Fruit fly (Drosophila melanogaster) whole organism, embryonic: ENCODE results near the gene eIF4E5.

Experiments
- B-H2 ChIP-seq: fragments of 200-800 bp; sonication (Bioruptor generic); optimal IDR thresholded peaks from 2 replicates; lab custom pipeline; 2018; ENCODE audit warnings: missing biosample characterization, mild to moderate bottlenecking, missing genetic modification characterization
- BEAF-32 ChIP-seq: fragments of 200-800 bp; sonication (Bioruptor generic); optimal IDR thresholded peaks from 3 replicates; lab custom pipeline; 2017; ENCODE audit warnings: missing biosample characterization, missing genetic modification characterization, mild to moderate bottlenecking, moderate library complexity, missing genetic modification reagents
- CG1024 ChIP-seq: fragments of 200-800 bp; sonication (Bioruptor generic); IDR thresholded peaks from 2 replicates; pipeline ENCODE4 v1.3.6; 2022; ENCODE audit warnings: missing biosample characterization, missing genetic modification characterization
- CG11085 ChIP-seq: fragments of 200-800 bp; sonication (Bioruptor generic); IDR thresholded peaks from 2 replicates; pipeline ENCODE4 v1.3.6; 2022; ENCODE audit warnings: missing biosample characterization, missing genetic modification characterization
- CG13123 ChIP-seq: fragments of 200-800 bp; sonication (Bioruptor generic); optimal IDR thresholded peaks from 2 replicates; lab custom pipeline; 2016; ENCODE audit warnings: missing biosample characterization, missing genetic modification characterization
- CG14667 ChIP-seq: fragments of 200-800 bp; sonication (Bioruptor generic); IDR thresholded peaks from 2 replicates; pipeline ENCODE4 v1.3.6; 2022; ENCODE audit warnings: missing biosample characterization, missing genetic modification characterization
- CG15011 ChIP-seq: fragments of 200-800 bp; sonication (Bioruptor generic); optimal IDR thresholded peaks from 3 replicates; lab custom pipeline; 2018; ENCODE audit warnings: missing biosample characterization, mild to moderate bottlenecking, missing genetic modification characterization
- CG1832 ChIP-seq: fragments of 200-800 bp; sonication (Bioruptor generic); optimal IDR thresholded peaks from 2 replicates; lab custom pipeline; 2017; ENCODE audit warnings: missing biosample characterization, mild to moderate bottlenecking, missing genetic modification characterization, inconsistent platforms
- CG18599 ChIP-seq: fragments of 200-800 bp; sonication (Bioruptor generic); optimal IDR thresholded peaks from 3 replicates; lab custom pipeline; 2017; ENCODE audit warnings: missing biosample characterization, missing genetic modification characterization, mild to moderate bottlenecking, moderate library complexity, missing genetic modification reagents
- CG18619 ChIP-seq: fragments of 200-800 bp; sonication (Bioruptor generic); optimal IDR thresholded peaks from 3 replicates; lab custom pipeline; 2017; ENCODE audit warnings: missing biosample characterization, mild to moderate bottlenecking, missing genetic modification characterization
- CG31365 ChIP-seq: fragments of 200-800 bp; sonication (Bioruptor generic); optimal IDR thresholded peaks from 2 replicates; lab custom pipeline; 2018; ENCODE audit warnings: missing biosample characterization, mild to moderate bottlenecking, missing genetic modification characterization
- CG4282 ChIP-seq: fragments of 200-800 bp; sonication (Bioruptor generic); optimal IDR thresholded peaks from 2 replicates; lab custom pipeline; 2016; ENCODE audit warnings: missing biosample characterization, missing genetic modification characterization
- CG6791 ChIP-seq: fragments of 200-800 bp; sonication (Bioruptor generic); IDR thresholded peaks from 3 replicates; pipeline ENCODE4 v1.3.6; 2022; ENCODE audit warnings: missing biosample characterization, missing genetic modification characterization; ENCODE audit not compliant: partially characterized antibody
- CG6854 ChIP-seq: fragments of 200-800 bp; sonication (Bioruptor generic); optimal IDR thresholded peaks from 3 replicates; lab custom pipeline; 2017; ENCODE audit warnings: missing biosample characterization, mild to moderate bottlenecking, missing genetic modification characterization
- CG7987 ChIP-seq: fragments of 200-800 bp; sonication (Bioruptor generic); optimal IDR thresholded peaks from 2 replicates; lab custom pipeline; 2018; ENCODE audit warnings: missing biosample characterization, mild to moderate bottlenecking, missing genetic modification characterization, moderate library complexity
- CG8089 ChIP-seq: fragments of 200-800 bp; sonication (Bioruptor generic); optimal IDR thresholded peaks from 3 replicates; lab custom pipeline; 2016; ENCODE audit warnings: missing biosample characterization, missing genetic modification characterization
- CG9797 ChIP-seq: fragments of 200-800 bp; sonication (Bioruptor generic); optimal IDR thresholded peaks from 3 replicates; lab custom pipeline; 2018; ENCODE audit warnings: missing biosample characterization, mild to moderate bottlenecking, missing genetic modification characterization
- Chrac-16 ChIP-seq: fragments of 200-800 bp; sonication (Bioruptor generic); optimal IDR thresholded peaks from 3 replicates; lab custom pipeline; 2016; ENCODE audit warnings: missing biosample characterization, missing genetic modification characterization
- Dbx ChIP-seq: fragments of 200-800 bp; sonication (Bioruptor generic); IDR thresholded peaks from 3 replicates; pipeline ENCODE4 v1.3.6; 2022; ENCODE audit warnings: missing biosample characterization, missing genetic modification characterization
- Dek ChIP-seq: fragments of 200-800 bp; sonication (Bioruptor generic); optimal IDR thresholded peaks from 3 replicates; lab custom pipeline; 2019; ENCODE audit warnings: missing biosample characterization, mild to moderate bottlenecking, missing genetic modification characterization, moderate library complexity
- Dfd ChIP-seq, 2 experiments: fragments of >200 bp; optimal IDR thresholded peaks; 2 replicates each; lab custom pipeline; 2017; ENCODE audit warnings: missing biosample characterization in 2 of 2, missing genetic modification characterization in 2 of 2
- Elba2 ChIP-seq: fragments of 200-800 bp; sonication (Bioruptor generic); optimal IDR thresholded peaks from 3 replicates; lab custom pipeline; 2016; ENCODE audit warnings: missing biosample characterization, missing genetic modification characterization
- Fer2 ChIP-seq: fragments of 200-800 bp; sonication (Bioruptor generic); optimal IDR thresholded peaks from 2 replicates; lab custom pipeline; 2018; ENCODE audit warnings: missing biosample characterization, mild to moderate bottlenecking, missing genetic modification characterization, moderate library complexity
- H15 ChIP-seq: fragments of 200-800 bp; sonication (Bioruptor generic); IDR thresholded peaks from 3 replicates; pipeline ENCODE4 v1.3.6; 2022; ENCODE audit warnings: missing biosample characterization, missing genetic modification characterization
- HHEX ChIP-seq: fragments of 200-800 bp; sonication (Bioruptor generic); optimal IDR thresholded peaks from 3 replicates; lab custom pipeline; 2017; ENCODE audit warnings: missing biosample characterization, mild to moderate bottlenecking, missing genetic modification characterization, missing genetic modification reagents
- HmgZ ChIP-seq: fragments of 200-800 bp; sonication (Bioruptor generic); optimal IDR thresholded peaks from 2 replicates; lab custom pipeline; 2018; ENCODE audit warnings: missing biosample characterization, mild to moderate bottlenecking, missing genetic modification characterization
- Hsf ChIP-seq: fragments of 200-800 bp; sonication (Bioruptor generic); optimal IDR thresholded peaks from 3 replicates; lab custom pipeline; 2016; ENCODE audit warnings: missing biosample characterization, missing genetic modification characterization
- Jarid2 ChIP-seq: fragments of 200-800 bp; sonication (Bioruptor generic); optimal IDR thresholded peaks from 3 replicates; lab custom pipeline; 2017; ENCODE audit warnings: mild to moderate bottlenecking, missing biosample characterization, missing genetic modification reagents, missing genetic modification characterization
- Max ChIP-seq: fragments of 200-800 bp; sonication (Bioruptor generic); optimal IDR thresholded peaks from 2 replicates; lab custom pipeline; 2016; ENCODE audit warnings: missing biosample characterization, mild to moderate bottlenecking, missing genetic modification characterization
- Mes4 ChIP-seq: fragments of 200-800 bp; sonication (Bioruptor generic); optimal IDR thresholded peaks from 2 replicates; lab custom pipeline; 2016; ENCODE audit warnings: missing biosample characterization, missing genetic modification characterization
- Myb ChIP-seq: fragments of 200-800 bp; sonication (Bioruptor generic); optimal IDR thresholded peaks from 2 replicates; lab custom pipeline; 2016; ENCODE audit warnings: missing biosample characterization, missing genetic modification characterization
- NfI ChIP-seq: fragments of 200-800 bp; sonication (Bioruptor generic); optimal IDR thresholded peaks from 3 replicates; lab custom pipeline; 2018; ENCODE audit warnings: missing biosample characterization, mild to moderate bottlenecking, missing genetic modification characterization, moderate library complexity
- Opbp ChIP-seq: fragments of 200-800 bp; sonication (Bioruptor generic); IDR thresholded peaks from 3 replicates; pipeline ENCODE4 v1.3.6; 2022; ENCODE audit warnings: missing biosample characterization, missing genetic modification characterization; ENCODE audit not compliant: partially characterized antibody
- Ptx1 ChIP-seq: fragments of 200-800 bp; sonication (Bioruptor generic); IDR thresholded peaks from 2 replicates; pipeline ENCODE4 v1.3.6; 2022; ENCODE audit warnings: missing biosample characterization, missing genetic modification characterization
- Rfx ChIP-seq: fragments of 200-800 bp; sonication (Bioruptor generic); IDR thresholded peaks from 2 replicates; pipeline ENCODE4 v1.3.6; 2022; ENCODE audit warnings: missing biosample characterization, missing genetic modification characterization
- Side ChIP-seq: fragments of 200-800 bp; sonication (Bioruptor generic); optimal IDR thresholded peaks from 2 replicates; lab custom pipeline; 2016; ENCODE audit warnings: missing biosample characterization, missing genetic modification characterization
- en ChIP-seq: fragments of 200-800 bp; sonication (Bioruptor generic); optimal IDR thresholded peaks from 2 replicates; lab custom pipeline; 2016; ENCODE audit warnings: missing biosample characterization, missing genetic modification characterization
- fd96Cb ChIP-seq: fragments of 200-800 bp; sonication (Bioruptor generic); optimal IDR thresholded peaks from 2 replicates; lab custom pipeline; 2018; ENCODE audit warnings: missing biosample characterization, mild to moderate bottlenecking, missing genetic modification characterization, moderate library complexity
- gfzf ChIP-seq: fragments of 200-800 bp; sonication (Bioruptor generic); optimal IDR thresholded peaks from 2 replicates; lab custom pipeline; 2016; ENCODE audit warnings: missing biosample characterization, mild to moderate bottlenecking, missing genetic modification characterization, moderate library complexity
- jing ChIP-seq: fragments of 200-800 bp; sonication (Bioruptor generic); optimal IDR thresholded peaks from 2 replicates; lab custom pipeline; 2018; ENCODE audit warnings: missing biosample characterization, mild to moderate bottlenecking, missing genetic modification characterization
- kah ChIP-seq: fragments of 200-800 bp; sonication (Bioruptor generic); optimal IDR thresholded peaks from 2 replicates; lab custom pipeline; 2018; ENCODE audit warnings: missing biosample characterization, mild to moderate bottlenecking, missing genetic modification characterization
- lola ChIP-seq, 3 experiments: fragments of >200 bp in 2 of 3; fragments of 200-800 bp in 1 of 3; sonication (Bioruptor generic) in 1 of 3; optimal IDR thresholded peaks; 2 replicates each; lab custom pipeline; 2017 to 2019; ENCODE audit warnings: missing biosample characterization in 3 of 3, missing genetic modification characterization in 3 of 3, mild to moderate bottlenecking in 1 of 3, moderate library complexity in 1 of 3
- row ChIP-seq: fragments of 200-800 bp; sonication (Bioruptor generic); IDR thresholded peaks from 3 replicates; pipeline ENCODE4 v1.3.6; 2022; ENCODE audit warnings: missing biosample characterization, missing genetic modification characterization
- salm ChIP-seq: fragments of 200-800 bp; sonication (Bioruptor generic); optimal IDR thresholded peaks from 2 replicates; lab custom pipeline; 2018; ENCODE audit warnings: missing biosample characterization, mild to moderate bottlenecking, missing genetic modification characterization
- sna ChIP-seq: fragments of 200-800 bp; sonication (Bioruptor generic); IDR thresholded peaks from 2 replicates; pipeline ENCODE4 v1.3.6; 2022; ENCODE audit warnings: missing biosample characterization, missing genetic modification characterization; ENCODE audit not compliant: partially characterized antibody
- sob ChIP-seq: fragments of 200-800 bp; sonication (Bioruptor generic); IDR thresholded peaks from 2 replicates; pipeline ENCODE4 v1.3.6; 2022; ENCODE audit warnings: missing biosample characterization, missing genetic modification characterization
- tap ChIP-seq: fragments of 200-800 bp; optimal IDR thresholded peaks from 3 replicates; lab custom pipeline; 2019; ENCODE audit warnings: missing biosample characterization, mild to moderate bottlenecking, missing genetic modification characterization, moderate library complexity
- ttk ChIP-seq: fragments of 200-800 bp; sonication (Bioruptor generic); IDR thresholded peaks from 2 replicates; pipeline ENCODE4 v2.1.2; 2022; ENCODE audit warnings: missing biosample characterization, missing genetic modification characterization
- vnd ChIP-seq: fragments of 200-800 bp; sonication (Bioruptor generic); IDR thresholded peaks from 3 replicates; pipeline ENCODE4 v1.3.6; 2022; ENCODE audit warnings: missing biosample characterization, missing genetic modification characterization; ENCODE audit not compliant: partially characterized antibody

eIF4E5 gene

DNA sequence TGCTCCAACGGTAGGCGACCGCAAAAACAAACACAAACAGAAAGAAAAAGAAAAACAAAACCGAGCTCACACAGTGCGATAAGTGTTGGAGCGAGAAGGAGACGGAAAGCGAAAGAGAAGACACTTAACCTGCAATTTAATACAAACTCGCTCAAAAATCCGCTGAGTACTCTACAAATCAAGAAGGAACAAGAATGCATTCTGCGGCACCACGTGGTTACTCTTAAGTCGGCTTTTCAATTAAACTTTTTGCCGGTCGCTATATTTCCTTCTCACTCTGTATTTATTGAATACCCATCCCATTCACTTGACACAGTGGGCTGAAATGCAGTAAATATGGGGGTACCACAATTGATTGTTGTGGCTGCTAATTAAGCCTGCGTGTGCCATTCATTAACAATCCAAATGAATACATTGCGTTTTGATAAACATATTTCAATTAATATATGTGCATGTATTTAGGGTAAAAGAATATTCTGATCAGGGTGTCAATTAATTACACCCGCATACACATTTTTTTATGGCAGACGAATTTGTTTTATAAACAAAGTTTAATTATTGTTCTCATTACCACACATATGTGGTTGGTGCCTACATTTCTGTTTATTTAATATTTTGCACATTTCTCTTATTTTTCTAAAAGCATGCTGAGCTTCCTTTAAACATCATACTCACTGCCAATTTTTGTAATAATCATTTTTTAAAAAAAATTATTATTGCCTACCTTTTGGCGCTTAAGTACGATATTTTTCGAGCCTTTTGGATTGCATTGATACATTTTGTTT, 32.2 kb upstream of the eIF4E5 start (continued):
- no peak for TF ChIP-seq kah (GFP tag; lab: Kevin White, UChicago)
- no peak for TF ChIP-seq Opbp (GFP tag; lab: Robert Waterston, UW)
- TF ChIP-seq salm (tag; lab: Kevin White, UChicago), result no peak
- no peak for TF ChIP-seq CG9797
- no peak for TF ChIP-seq gfzf
- peak; percentile 44 for TF ChIP-seq B-H2
- no peak for TF ChIP-seq vnd (GFP tag; lab: Robert Waterston, UW)
- TF ChIP-seq fd96Cb (tag; lab: Kevin White, UChicago), result peak; percentile 5
- no peak for TF ChIP-seq ttk (GFP tag; lab: Robert Waterston, UW)
- peak; percentile 23 for TF ChIP-seq CG6854 (GFP tag; lab: Kevin White, UChicago)
- peak; percentile 9 for TF ChIP-seq HHEX
- TF ChIP-seq row (GFP tag; lab: Robert Waterston, UW), result peak; percentile 58
- TF ChIP-seq CG11085, result no peak
- TF ChIP-seq HmgZ, result peak; percentile 12
- TF ChIP-seq CG18599 (GFP tag; lab: Kevin White, UChicago), result no peak
- TF ChIP-seq CG15011 (GFP tag; lab: Kevin White, UChicago), result no peak
- no peak for TF ChIP-seq CG4282
- peak; percentile 26 for TF ChIP-seq Dek
- no peak for TF ChIP-seq Dbx (GFP tag; lab: Robert Waterston, UW)
- peak; percentile 13 for TF ChIP-seq CG7987
- TF ChIP-seq Ptx1 (GFP tag; lab: Robert Waterston, UW), result no peak; the same call in 1 of the 2 replicates
- no peak for TF ChIP-seq lola (GFP tag; optimal IDR thresholded peaks at IDR 0.05; lab: Kevin White, UChicago)
- TF ChIP-seq Jarid2 (GFP tag; lab: Kevin White, UChicago), result no peak
- TF ChIP-seq Fer2 (tag; lab: Kevin White, UChicago), result no peak
- no peak for TF ChIP-seq sna (GFP tag; lab: Robert Waterston, UW)
- TF ChIP-seq CG18619 (GFP tag; lab: Kevin White, UChicago), result peak; percentile 35
- TF ChIP-seq Rfx (GFP tag; lab: Robert Waterston, UW), result peak; percentile 56
- no peak for TF ChIP-seq tap (tag; lab: Kevin White, UChicago)
- no peak for TF ChIP-seq Side (GFP tag; lab: Kevin White, UChicago)
- no peak for TF ChIP-seq Dfd (GFP tag; optimal IDR thresholded peaks at IDR 0.05; lab: Kevin White, UChicago)
- TF ChIP-seq en (GFP tag; lab: Kevin White, UChicago), result no peak
- TF ChIP-seq Chrac-16 (GFP tag; lab: Kevin White, UChicago), result no peak
- no peak for TF ChIP-seq sob (GFP tag; lab: Robert Waterston, UW)
- no peak for TF ChIP-seq NfI (GFP tag; lab: Kevin White, UChicago)
- peak; percentile 36 for TF ChIP-seq CG1832 (GFP tag; lab: Kevin White, UChicago)
- TF ChIP-seq jing, result no peak
- TF ChIP-seq Myb, result peak; percentile 18
- TF ChIP-seq Mes4 (GFP tag; lab: Kevin White, UChicago), result no peak
- no peak for TF ChIP-seq Elba2
- no peak for TF ChIP-seq CG8089 (GFP tag; lab: Kevin White, UChicago)
- TF ChIP-seq CG6791 (GFP tag; lab: Robert Waterston, UW), result no peak
- no peak for TF ChIP-seq CG13123 (GFP tag; lab: Kevin White, UChicago)
- TF ChIP-seq BEAF-32 (GFP tag; lab: Kevin White, UChicago), result no peak
- peak; percentile 12 for TF ChIP-seq Max
- TF ChIP-seq H15 (GFP tag; lab: Robert Waterston, UW), result no peak
- TF ChIP-seq CG1024 (GFP tag; lab: Robert Waterston, UW), result no peak
- peak; percentile 32 for TF ChIP-seq Hsf
- TF ChIP-seq CG31365 (tag; lab: Kevin White, UChicago), result no peak
- no peak for TF ChIP-seq CG14667 (GFP tag; lab: Robert Waterston, UW)
